Fruit fly (Drosophila melanogaster): ENCODE data around the gene JMJD6.

JMJD6 gene

DNA sequence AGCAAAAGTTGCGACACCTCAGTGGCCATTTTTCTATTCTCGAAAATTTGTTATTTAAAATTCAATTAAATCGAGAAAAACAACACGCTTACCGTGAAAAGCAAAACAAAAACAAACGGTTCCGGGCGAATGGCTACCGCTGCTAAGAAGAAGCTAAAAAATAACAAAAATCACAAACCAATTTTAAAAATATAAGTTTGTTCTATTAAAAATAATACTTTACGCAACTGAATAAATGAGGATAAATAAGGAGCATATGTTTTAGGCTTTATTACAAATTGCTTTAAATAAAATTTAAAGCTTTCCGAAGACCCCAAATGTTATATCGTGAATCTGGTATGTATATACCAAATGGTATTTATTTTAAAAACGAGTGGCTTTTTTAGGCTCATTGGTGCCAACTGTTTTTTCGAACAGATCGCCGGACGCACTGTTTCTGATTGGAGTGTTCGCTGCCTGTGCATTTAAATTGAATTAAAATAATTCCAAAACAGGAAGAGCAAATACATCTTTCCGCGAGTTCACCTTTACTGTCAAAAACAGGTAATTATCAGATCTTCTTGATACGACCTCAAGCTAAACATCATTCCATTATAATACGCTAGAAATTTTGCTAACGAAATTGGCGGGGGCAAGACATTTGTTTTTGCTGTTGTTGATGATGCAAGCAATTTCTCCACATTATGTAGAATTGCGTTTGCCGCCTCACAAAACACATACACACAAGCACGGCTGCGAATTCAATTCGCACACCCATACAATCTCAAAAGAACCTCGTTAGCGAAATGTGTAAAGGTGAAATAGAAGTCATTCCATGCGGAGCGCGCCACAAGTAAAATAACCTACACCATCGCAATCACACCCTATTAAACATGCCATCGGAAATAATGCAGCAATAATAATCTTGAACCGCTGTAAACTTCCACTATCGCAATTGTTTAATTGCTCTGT lies 5.2 kb upstream of the JMJD6 start, which contains the start of the genes Polr3F and PyK (continued):
- TF ChIP-seq CG8281 (tag; optimal IDR thresholded peaks at IDR 0.05) (no peak), pho (GFP tag; optimal IDR thresholded peaks at IDR 0.05) (peak; percentile 25), her (GFP tag; optimal IDR thresholded peaks at IDR 0.05) (no peak), unpg (GFP tag; optimal IDR thresholded peaks at IDR 0.05) (peak; percentile 53), Ets65A (GFP tag) (peak; percentile 23), sim (GFP tag; IDR thresholded peaks at IDR 0.05) (no peak), CG6765 (GFP tag; optimal IDR thresholded peaks at IDR 0.05) (no peak), E2f1 (GFP tag; IDR thresholded peaks at IDR 0.05) (no peak), CrebB (tag; optimal IDR thresholded peaks at IDR 0.05) (no peak), MESR4 (GFP tag; optimal IDR thresholded peaks at IDR 0.05) (peak; percentile 27), Six4 (GFP tag; optimal IDR thresholded peaks at IDR 0.05) (no peak), mld (GFP tag; IDR thresholded peaks at IDR 0.05; ENCODE audit: partially characterized antibody) (0 out of 3 replicates have a peak, but pooled peaks have one; percentile 24), gsb-n (tag; optimal IDR thresholded peaks at IDR 0.05) (peak; percentile 13), Opbp (GFP tag; IDR thresholded peaks at IDR 0.05; ENCODE audit: partially characterized antibody) (no peak), vvl (GFP tag; IDR thresholded peaks at IDR 0.05) (peak; percentile 25; the same call in 1 of the 2 replicates), bbx (GFP tag; IDR thresholded peaks at IDR 0.05; ENCODE audit: partially characterized antibody) (no peak), shn (GFP tag; optimal IDR thresholded peaks at IDR 0.05) (no peak), fd64A (GFP tag; optimal IDR thresholded peaks at IDR 0.05) (no peak), CG12744 (GFP tag; optimal IDR thresholded peaks at IDR 0.05) (no peak), vnd (GFP tag; IDR thresholded peaks at IDR 0.05; ENCODE audit: partially characterized antibody) (no peak), CG12104 (GFP tag; optimal IDR thresholded peaks at IDR 0.05) (peak; percentile 29), Myb (GFP tag; optimal IDR thresholded peaks at IDR 0.05) (peak; percentile 69), lmd (GFP tag; IDR thresholded peaks at IDR 0.05) (no peak), CG7271 (tag; optimal IDR thresholded peaks at IDR 0.05) (no peak), nau (GFP tag; optimal IDR thresholded peaks at IDR 0.05) (no peak), CG12299 (tag; optimal IDR thresholded peaks at IDR 0.05) (no peak), az2 (GFP tag; optimal IDR thresholded peaks at IDR 0.05) (no peak), Dek (tag; optimal IDR thresholded peaks at IDR 0.05) (peak; percentile 3), fu2 (GFP tag; optimal IDR thresholded peaks at IDR 0.05) (no peak), p53 (GFP tag; optimal IDR thresholded peaks at IDR 0.05) (no peak), Elba2 (GFP tag; optimal IDR thresholded peaks at IDR 0.05) (no peak), D19A (tag; optimal IDR thresholded peaks at IDR 0.05) (peak; percentile 7), CG4424 (GFP tag; optimal IDR thresholded peaks at IDR 0.05) (no peak), Fer2 (tag; optimal IDR thresholded peaks at IDR 0.05) (no peak), Sox100B (GFP tag; optimal IDR thresholded peaks at IDR 0.05) (peak; percentile 11), prd (optimal IDR thresholded peaks at IDR 0.05) (no peak), prd (GFP tag; IDR thresholded peaks at IDR 0.05) (no peak), toy (GFP tag; IDR thresholded peaks at IDR 0.05) (no peak), chn (GFP tag; optimal IDR thresholded peaks at IDR 0.05) (no peak), slbo (GFP tag; IDR thresholded peaks at IDR 0.05) (0 out of 2 replicates have a peak, but pooled peaks have one; percentile 17), dm (GFP tag; optimal IDR thresholded peaks at IDR 0.05) (peak; percentile 25), ssp (GFP tag; IDR thresholded peaks at IDR 0.05) (no peak), Ravus (GFP tag; IDR thresholded peaks at IDR 0.05) (no peak), Max (GFP tag; optimal IDR thresholded peaks at IDR 0.05) (peak; percentile 33), CG30020 (tag; optimal IDR thresholded peaks at IDR 0.05) (peak; percentile 38), CG9817 (tag; optimal IDR thresholded peaks at IDR 0.05) (peak; percentile 7), Adf1 (GFP tag; IDR thresholded peaks at IDR 0.05) (no peak), CG15479 (GFP tag; optimal IDR thresholded peaks at IDR 0.05) (no peak), Dp (GFP tag; optimal IDR thresholded peaks at IDR 0.05) (peak; percentile 66)

All from whole organism, embryonic.